Worm (Caenorhabditis elegans) whole organism, late embryonic: ENCODE data around the gene F59G1.8.
A peak's percentile ranks its signal among the peaks of the same experiment; 100 is the strongest.

Experiments used
- K02D7.2 ChIP-seq: sonication (generic microtip); optimal IDR thresholded peaks from 2 replicates; lab custom pipeline; 2017; ENCODE audit warnings: mild to moderate bottlenecking, missing genetic modification characterization, missing compliant biosample characterization
- ama-1 ChIP-seq: fragments of 150-350 bp; optimal IDR thresholded peaks from 2 replicates; lab custom pipeline; 2014
- ceh-24 ChIP-seq: sonication (generic microtip); optimal IDR thresholded peaks from 2 replicates; lab custom pipeline; 2016; ENCODE audit warnings: mild to moderate bottlenecking, missing genetic modification characterization, missing compliant biosample characterization
- dve-1 ChIP-seq: sonication (generic microtip); optimal IDR thresholded peaks from 2 replicates; lab custom pipeline; 2017; ENCODE audit warnings: antibody characterized with exemption, mild to moderate bottlenecking, missing genetic modification characterization, missing compliant biosample characterization
- hlh-30 ChIP-seq: sonication (generic microtip); optimal IDR thresholded peaks from 2 replicates; lab custom pipeline; 2017; ENCODE audit warnings: antibody characterized with exemption, missing genetic modification characterization, missing compliant biosample characterization; ENCODE audit not compliant: insufficient read depth
- lim-6 ChIP-seq: sonication (generic microtip); optimal IDR thresholded peaks from 2 replicates; lab custom pipeline; 2016; ENCODE audit warnings: missing genetic modification characterization, missing compliant biosample characterization
- nfya-1 ChIP-seq: sonication (generic microtip); optimal IDR thresholded peaks from 2 replicates; lab custom pipeline; 2017; ENCODE audit warnings: missing genetic modification characterization, mild to moderate bottlenecking, missing compliant biosample characterization, antibody characterized with exemption, moderate library complexity
- nhr-11 ChIP-seq: fragments of 150-350 bp; optimal IDR thresholded peaks from 2 replicates; lab custom pipeline; 2014; ENCODE audit warnings: missing biosample characterization, missing genetic modification characterization
- pag-3 ChIP-seq: sonication (generic microtip); optimal IDR thresholded peaks from 2 replicates; lab custom pipeline; 2016; ENCODE audit warnings: missing compliant biosample characterization, missing genetic modification characterization, borderline replicate concordance
- syd-9 ChIP-seq: sonication (generic microtip); optimal IDR thresholded peaks from 2 replicates; lab custom pipeline; 2016; ENCODE audit warnings: mild to moderate bottlenecking, missing genetic modification characterization, moderate library complexity, missing compliant biosample characterization
- tbx-2 ChIP-seq: sonication (generic microtip); optimal IDR thresholded peaks from 2 replicates; lab custom pipeline; 2016; ENCODE audit warnings: missing genetic modification characterization, missing compliant biosample characterization
- unc-86 ChIP-seq: sonication (generic microtip); optimal IDR thresholded peaks from 2 replicates; lab custom pipeline; 2016; ENCODE audit warnings: missing genetic modification characterization, missing compliant biosample characterization

DNA sequence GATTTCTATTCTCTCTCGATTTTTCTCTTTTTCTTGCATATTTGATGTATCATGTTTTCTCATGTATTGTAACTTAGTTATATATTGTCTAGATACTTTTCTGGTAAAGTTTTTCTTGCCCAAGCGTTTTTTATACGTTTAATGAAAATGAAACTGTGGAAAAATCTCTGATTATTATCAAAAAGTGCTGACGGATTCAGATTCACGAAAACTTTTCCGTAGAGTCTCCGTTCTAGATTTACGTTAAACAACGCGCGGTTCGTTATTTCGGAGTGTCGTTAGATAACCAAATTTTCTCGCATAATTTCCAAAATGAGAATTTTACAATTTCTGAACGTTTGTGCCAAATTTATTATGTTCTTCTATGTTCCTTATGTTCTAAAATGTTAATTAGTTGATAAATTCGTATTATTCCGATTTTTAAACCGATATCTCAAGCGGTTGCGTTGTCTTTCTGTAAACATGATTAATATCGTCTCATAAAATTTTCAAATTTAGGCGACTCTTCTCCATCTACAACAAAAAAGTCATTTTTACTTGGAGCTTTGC lies 11.9 kb downstream of the F59G1.8 start, which contains the start of gene ptp-2:
- TF ChIP-seq ceh-24, result no peak
- no peak for TF ChIP-seq tbx-2 (tag; lab: Kevin White, UChicago)
- TF ChIP-seq ama-1 (lab: Kevin White, UChicago), result no peak
- no peak for TF ChIP-seq pag-3 (tag; lab: Kevin White, UChicago)
- TF ChIP-seq lim-6 (tag; lab: Kevin White, UChicago), result no peak
- TF ChIP-seq dve-1 (tag; lab: Kevin White, UChicago), result no peak
- no peak for TF ChIP-seq nhr-11 (tag; lab: Kevin White, UChicago)
- no peak for TF ChIP-seq syd-9 (tag; lab: Kevin White, UChicago)
- no peak for TF ChIP-seq K02D7.2 (tag; lab: Kevin White, UChicago)
- no peak for TF ChIP-seq unc-86 (tag; lab: Kevin White, UChicago)
- TF ChIP-seq hlh-30 (tag; lab: Kevin White, UChicago), result peak; percentile 41
- TF ChIP-seq nfya-1, result no peak
